Worm (Caenorhabditis elegans) whole organism, L4/young adult: ENCODE measurements around the gene rbm-39.

Experiments used
- W03F9.2 ChIP-seq: fragments of 150-350 bp; optimal IDR thresholded peaks from 2 replicates; lab custom pipeline; 2014; ENCODE audit warnings: missing biosample characterization, missing genetic modification characterization
- dao-5 ChIP-seq: sonication (generic microtip); optimal IDR thresholded peaks from 2 replicates; lab custom pipeline; 2016; ENCODE audit warnings: missing genotype, missing genetic modification characterization, moderate library complexity, missing compliant biosample characterization
- him-1 ChIP-seq: sonication (generic microtip); optimal IDR thresholded peaks from 2 replicates; lab custom pipeline; 2016; ENCODE audit warnings: missing genotype, missing genetic modification reagents, missing genetic modification characterization, missing compliant biosample characterization

Gene rbm-39

ce11 chrIV:1012447-1012846, at the start of gene rbm-39:
Gene rbm-39 (plus strand): TSS chrIV:1012624.
- TF ChIP-seq W03F9.2 (tag; lab: Kevin White, UChicago) (peak; percentile 71), him-1 (tag; lab: Kevin White, UChicago) (no peak)

DNA sequence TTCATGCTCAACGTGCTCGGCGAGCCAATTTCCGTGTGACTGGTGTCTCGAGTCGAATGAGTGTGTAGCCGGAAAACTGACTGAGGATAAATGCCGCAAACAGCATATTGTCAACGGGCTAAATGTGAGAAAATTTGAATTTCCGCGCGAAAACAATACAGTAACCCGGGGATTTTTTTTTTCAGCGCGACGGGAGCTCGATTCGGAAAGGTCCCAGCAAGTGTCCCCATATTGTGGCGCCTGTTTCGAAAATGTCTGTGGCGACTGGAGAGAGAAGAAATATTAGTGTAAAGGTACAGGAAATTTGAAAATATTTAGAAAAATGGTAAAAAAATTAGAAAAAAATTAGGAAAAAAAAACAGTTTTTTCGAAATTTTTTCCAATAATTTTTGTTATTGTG, 41.3 kb upstream of the rbm-39 start:
- no peak for TF ChIP-seq him-1 (tag; lab: Kevin White, UChicago)

DNA sequence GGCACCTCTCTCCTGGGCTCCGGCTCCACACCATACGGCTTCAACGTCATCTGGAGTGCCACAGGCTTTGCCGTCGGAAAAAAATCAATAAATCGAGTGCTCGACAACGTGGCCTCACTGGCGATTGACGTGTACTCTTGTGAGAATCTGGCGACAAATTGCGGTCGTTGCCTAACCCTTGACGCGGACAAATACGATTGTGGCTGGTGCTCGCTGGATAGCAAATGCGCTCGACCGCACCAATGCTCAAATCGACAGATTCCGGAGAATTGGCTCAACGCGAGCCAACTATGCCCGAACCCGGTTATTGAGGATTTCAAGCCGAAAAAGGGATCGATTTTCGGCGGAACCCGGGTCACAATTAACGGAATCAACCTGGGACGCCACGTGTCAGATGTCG, 40.0 kb upstream of the rbm-39 start:
- TF ChIP-seq dao-5 (tag; lab: Kevin White, UChicago), result no peak

DNA sequence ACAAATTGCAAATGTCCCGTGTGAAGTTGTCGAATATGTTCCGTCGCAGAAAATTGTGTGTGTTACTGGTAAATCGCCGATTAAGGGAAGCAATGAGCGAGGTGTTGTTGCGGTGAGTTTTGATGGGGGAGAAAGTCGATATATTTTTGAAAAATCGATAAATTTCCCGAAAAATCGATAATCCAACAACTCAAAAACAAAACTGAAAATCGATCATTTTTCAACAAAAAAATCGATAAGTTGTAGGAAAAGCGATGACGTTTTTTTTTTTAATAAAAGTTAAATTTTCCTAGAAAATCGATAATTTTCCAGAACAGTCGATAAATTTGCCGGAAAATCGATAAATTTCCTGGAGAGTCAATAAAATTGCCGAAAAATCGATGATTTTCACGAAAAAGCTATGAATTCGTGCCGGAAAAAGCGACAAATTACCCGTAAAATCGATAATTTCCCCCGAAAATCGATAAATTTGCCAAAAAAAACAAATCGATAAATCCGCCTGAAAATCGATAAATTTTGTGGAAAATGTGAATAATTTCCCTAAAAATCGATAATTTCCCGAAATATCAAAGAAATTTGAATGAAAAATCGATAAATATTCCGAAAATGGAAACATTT, 39.5 kb upstream of the rbm-39 start:
- no peak for TF ChIP-seq him-1 (tag; lab: Kevin White, UChicago)
- no peak for TF ChIP-seq W03F9.2 (tag; lab: Kevin White, UChicago)
- no peak for TF ChIP-seq dao-5 (tag; lab: Kevin White, UChicago)

- TF ChIP-seq dao-5 (tag; lab: Kevin White, UChicago) (no peak), W03F9.2 (tag; lab: Kevin White, UChicago) (no peak), him-1 (tag; lab: Kevin White, UChicago) (no peak)
Measured at ce11 chrIV:976372-976771, 36.1 kb upstream of the rbm-39 start.

- no peak for TF ChIP-seq W03F9.2 (tag; lab: Kevin White, UChicago)
- no peak for TF ChIP-seq him-1 (tag; lab: Kevin White, UChicago)
- no peak for TF ChIP-seq dao-5 (tag; lab: Kevin White, UChicago)
Measured at ce11 chrIV:983558-983957, 28.9 kb upstream of the rbm-39 start.

- TF ChIP-seq dao-5 (tag; lab: Kevin White, UChicago), result no peak
- no peak for TF ChIP-seq W03F9.2 (tag; lab: Kevin White, UChicago)
- no peak for TF ChIP-seq him-1 (tag; lab: Kevin White, UChicago)
Measured at ce11 chrIV:990352-990751, 22.1 kb upstream of the rbm-39 start, which contains the start of gene egrh-2. Gene egrh-2 (minus strand): TSS chrIV:990452.

DNA sequence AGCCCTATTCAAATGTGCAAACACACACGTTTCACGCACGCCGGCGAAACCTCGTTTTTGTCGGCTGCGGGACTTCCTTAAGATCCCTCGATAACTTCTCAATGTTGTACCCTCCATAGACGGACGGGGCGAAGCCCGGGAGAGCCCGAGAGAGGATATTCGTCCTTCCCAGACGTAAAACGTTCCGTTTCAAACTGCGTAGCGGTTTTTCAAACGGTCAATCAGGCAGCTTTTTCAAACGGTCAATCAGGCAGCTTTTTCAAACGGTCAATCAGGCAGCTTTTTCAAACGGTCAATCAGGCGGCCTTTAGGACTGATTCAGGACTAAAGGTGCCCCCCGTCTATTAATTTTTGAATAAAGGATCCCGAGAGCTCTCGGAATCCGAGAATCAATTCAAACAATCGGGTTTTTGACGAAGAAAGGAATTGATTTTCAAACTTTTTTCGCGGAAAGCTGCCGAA, 21.2 kb upstream of the rbm-39 start:
- TF ChIP-seq dao-5 (tag; lab: Kevin White, UChicago), result no peak
- TF ChIP-seq W03F9.2 (tag; lab: Kevin White, UChicago), result peak; percentile 3

- TF ChIP-seq him-1 (tag; lab: Kevin White, UChicago) (no peak), W03F9.2 (tag; lab: Kevin White, UChicago) (no peak), dao-5 (tag; lab: Kevin White, UChicago) (no peak)
Measured at ce11 chrIV:991647-992400, 20.6 kb upstream of the rbm-39 start, which contains the start of gene lep-2. Gene lep-2 (plus strand): TSS chrIV:992283.

- TF ChIP-seq dao-5 (tag; lab: Kevin White, UChicago) (no peak), W03F9.2 (tag; lab: Kevin White, UChicago) (no peak), him-1 (tag; lab: Kevin White, UChicago) (no peak)
Measured at ce11 chrIV:998914-999313, 13.5 kb upstream of the rbm-39 start, which contains the start of gene Y55F3AM.5. Gene Y55F3AM.5 (plus strand): TSS chrIV:999214.

DNA sequence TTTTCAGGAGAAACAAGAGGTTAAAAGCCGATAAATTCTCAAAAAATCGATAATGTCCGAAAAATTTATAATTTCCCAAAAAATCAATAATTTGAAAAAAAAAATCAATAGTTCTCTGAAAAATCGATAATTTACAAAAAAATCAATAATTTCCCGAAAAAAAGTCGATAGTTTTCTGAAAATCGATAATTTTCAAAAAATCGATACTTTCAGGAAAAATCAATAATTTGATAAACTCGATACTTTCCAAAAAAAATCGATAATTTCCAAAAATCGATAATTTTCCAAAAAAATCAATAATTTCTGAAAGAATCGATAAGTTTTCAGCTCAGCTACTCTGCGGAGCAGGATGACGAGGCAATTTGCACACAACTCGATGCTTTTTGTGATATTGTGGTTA, 12.7 kb upstream of the rbm-39 start:
- no peak for TF ChIP-seq him-1 (tag; lab: Kevin White, UChicago)
- TF ChIP-seq W03F9.2 (tag; lab: Kevin White, UChicago), result no peak
- no peak for TF ChIP-seq dao-5 (tag; lab: Kevin White, UChicago)

DNA sequence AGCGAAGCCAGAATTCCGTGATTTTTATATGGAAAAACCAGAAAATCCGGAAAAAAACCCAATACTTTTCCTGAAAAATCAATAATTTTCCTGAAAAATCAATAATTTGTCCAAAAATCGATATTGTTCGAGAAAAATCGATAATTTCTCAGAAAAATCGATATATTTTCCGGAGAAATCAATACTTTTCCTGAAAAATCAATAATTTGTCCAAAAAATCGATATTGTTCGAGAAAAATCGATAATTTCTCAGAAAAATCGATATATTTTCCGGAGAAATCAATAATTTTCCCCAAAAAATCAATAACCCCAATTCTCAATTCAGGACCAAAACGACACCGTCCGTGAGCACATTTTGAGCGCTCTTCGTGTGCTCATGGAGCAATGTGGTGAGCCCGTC, 12.0 kb upstream of the rbm-39 start:
- no peak for TF ChIP-seq W03F9.2 (tag; lab: Kevin White, UChicago)
- TF ChIP-seq him-1 (tag; lab: Kevin White, UChicago), result no peak
- no peak for TF ChIP-seq dao-5 (tag; lab: Kevin White, UChicago)

DNA sequence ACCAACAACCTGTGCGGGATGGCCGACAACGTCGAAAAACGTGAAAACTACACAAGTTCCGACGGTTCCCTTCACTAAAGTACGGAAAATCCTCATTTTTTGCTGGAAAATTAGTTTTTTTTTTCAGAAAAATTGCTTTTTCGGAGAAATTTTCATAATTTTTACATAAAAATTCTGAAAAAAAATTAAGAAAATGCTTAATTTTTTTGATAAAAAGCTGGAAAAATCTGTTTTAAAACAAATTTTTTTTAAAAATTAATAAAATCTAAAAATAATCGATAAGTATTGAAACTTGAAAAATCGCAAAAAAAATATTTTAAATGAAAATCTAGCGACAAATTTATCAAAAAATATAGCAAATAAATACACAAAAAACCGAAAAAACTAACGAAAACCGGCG, 6.7 kb upstream of the rbm-39 start, which contains the start of gene immp-2:
Gene immp-2, minus strand, starts transcription at position 101 of the 400 bp plus-strand sequence.
- TF ChIP-seq him-1 (tag; lab: Kevin White, UChicago), result no peak
- TF ChIP-seq W03F9.2 (tag; lab: Kevin White, UChicago), result no peak
- no peak for TF ChIP-seq dao-5 (tag; lab: Kevin White, UChicago)

DNA sequence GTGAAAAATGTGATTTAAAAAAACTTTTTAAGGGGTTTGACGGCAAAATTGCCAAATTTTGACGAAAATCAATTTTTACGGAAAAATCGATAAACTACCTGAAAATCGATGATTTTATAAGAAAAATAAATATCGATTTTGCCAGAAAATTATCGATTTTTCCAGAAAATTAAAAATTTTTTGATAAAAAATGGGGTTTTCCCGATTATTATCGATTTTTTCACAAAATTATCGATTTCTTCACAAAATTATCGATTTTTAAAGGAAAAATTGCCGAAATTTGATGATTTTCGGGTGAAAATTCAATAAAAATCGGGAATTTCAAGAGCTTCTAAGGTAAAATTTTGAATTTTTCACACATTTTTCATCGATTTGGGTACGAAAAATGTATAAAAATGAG, 5.8 kb upstream of the rbm-39 start:
- TF ChIP-seq W03F9.2 (tag; lab: Kevin White, UChicago) (no peak), dao-5 (tag; lab: Kevin White, UChicago) (no peak), him-1 (tag; lab: Kevin White, UChicago) (no peak)
